Worm (Caenorhabditis elegans): Measurements from ENCODE around the gene atad-3.

ce11 chrII:10271093-10271492, 22.3 kb downstream of the atad-3 start, which contains the start of gene F54B3.4:
- TF ChIP-seq xbp-1 (tag; optimal IDR thresholded peaks at IDR 0.05) = no peak
- no peak for TF ChIP-seq skn-1 (tag; optimal IDR thresholded peaks at IDR 0.05)
- no peak for TF ChIP-seq nhr-20 (tag; optimal IDR thresholded peaks at IDR 0.05)
- no peak for TF ChIP-seq nhr-11 (tag; optimal IDR thresholded peaks at IDR 0.05)
- no peak for TF ChIP-seq aly-2 (tag; optimal IDR thresholded peaks at IDR 0.05)
- no peak for TF ChIP-seq ceh-8 (GFP tag; optimal IDR thresholded peaks at IDR 0.05)
- no peak for TF ChIP-seq ama-1 (optimal IDR thresholded peaks at IDR 0.05)
- TF ChIP-seq nhr-237 (tag; optimal IDR thresholded peaks at IDR 0.05) = no peak
- no peak for TF ChIP-seq pqm-1 (tag; optimal IDR thresholded peaks at IDR 0.05)
- TF ChIP-seq egl-27 (tag; optimal IDR thresholded peaks at IDR 0.05) = no peak
- TF ChIP-seq nhr-77 (tag; optimal IDR thresholded peaks at IDR 0.05) = no peak
- no peak for TF ChIP-seq sptf-1 (tag; optimal IDR thresholded peaks at IDR 0.05)
- no peak for TF ChIP-seq zag-1 (tag; optimal IDR thresholded peaks at IDR 0.05)
